Worm (Caenorhabditis elegans): Measurements from ENCODE around the gene C17C3.3.

Gene C17C3.3

ce11 chrII:5557134-5557533 lies 4.4 kb upstream of the C17C3.3 start:
- TF ChIP-seq klf-2 (GFP tag; conservative IDR thresholded peaks at IDR 0.05) (no peak), ref-1 (GFP tag; conservative IDR thresholded peaks at IDR 0.05) (no peak), tab-1 (GFP tag; IDR thresholded peaks at IDR 0.05) (no peak), med-1 (GFP tag; optimal IDR thresholded peaks at IDR 0.05; ENCODE audit: insufficient read depth) (no peak), flt-1 (GFP tag; IDR thresholded peaks at IDR 0.05) (no peak), ztf-29 (GFP tag; IDR thresholded peaks at IDR 0.05) (no peak), T22C8.4 (GFP tag; IDR thresholded peaks at IDR 0.05) (no peak)

ce11 chrII:5565082-5565623 lies 3.6 kb downstream of the C17C3.3 start:
- TF ChIP-seq klf-2 (GFP tag; conservative IDR thresholded peaks at IDR 0.05) = no peak
- TF ChIP-seq ztf-29 (GFP tag; IDR thresholded peaks at IDR 0.05) = no peak
- 0 out of 2 replicates have a peak, but pooled peaks have one; percentile 45 for TF ChIP-seq flt-1 (GFP tag; IDR thresholded peaks at IDR 0.05)
- TF ChIP-seq T22C8.4 (GFP tag; IDR thresholded peaks at IDR 0.05) = no peak
- TF ChIP-seq tab-1 (GFP tag; IDR thresholded peaks at IDR 0.05) = no peak
- TF ChIP-seq ref-1 (GFP tag; conservative IDR thresholded peaks at IDR 0.05) = no peak
- TF ChIP-seq med-1 (GFP tag; optimal IDR thresholded peaks at IDR 0.05; ENCODE audit: insufficient read depth) = no peak
- TF ChIP-seq cog-1 (tag; optimal IDR thresholded peaks at IDR 0.05) = no peak
- TF ChIP-seq ztf-23 (GFP tag; IDR thresholded peaks at IDR 0.05) = no peak

ce11 chrII:5570272-5570671 lies 8.7 kb downstream of the C17C3.3 start, which contains the start of the genes C17C3.1 and C17C3.15:
TSS of gene C17C3.1 (plus strand) at chrII:5570572.
TSS of gene C17C3.15 (plus strand) at chrII:5570654.
- TF ChIP-seq klf-2 (GFP tag; conservative IDR thresholded peaks at IDR 0.05) (no peak), T22C8.4 (GFP tag; IDR thresholded peaks at IDR 0.05) (no peak), ztf-29 (GFP tag; IDR thresholded peaks at IDR 0.05) (no peak), ztf-23 (GFP tag; IDR thresholded peaks at IDR 0.05) (no peak), flt-1 (GFP tag; IDR thresholded peaks at IDR 0.05) (no peak), tab-1 (GFP tag; IDR thresholded peaks at IDR 0.05) (no peak), cog-1 (tag; optimal IDR thresholded peaks at IDR 0.05) (no peak), ref-1 (GFP tag; conservative IDR thresholded peaks at IDR 0.05) (no peak), med-1 (GFP tag; optimal IDR thresholded peaks at IDR 0.05; ENCODE audit: insufficient read depth) (no peak)

DNA sequence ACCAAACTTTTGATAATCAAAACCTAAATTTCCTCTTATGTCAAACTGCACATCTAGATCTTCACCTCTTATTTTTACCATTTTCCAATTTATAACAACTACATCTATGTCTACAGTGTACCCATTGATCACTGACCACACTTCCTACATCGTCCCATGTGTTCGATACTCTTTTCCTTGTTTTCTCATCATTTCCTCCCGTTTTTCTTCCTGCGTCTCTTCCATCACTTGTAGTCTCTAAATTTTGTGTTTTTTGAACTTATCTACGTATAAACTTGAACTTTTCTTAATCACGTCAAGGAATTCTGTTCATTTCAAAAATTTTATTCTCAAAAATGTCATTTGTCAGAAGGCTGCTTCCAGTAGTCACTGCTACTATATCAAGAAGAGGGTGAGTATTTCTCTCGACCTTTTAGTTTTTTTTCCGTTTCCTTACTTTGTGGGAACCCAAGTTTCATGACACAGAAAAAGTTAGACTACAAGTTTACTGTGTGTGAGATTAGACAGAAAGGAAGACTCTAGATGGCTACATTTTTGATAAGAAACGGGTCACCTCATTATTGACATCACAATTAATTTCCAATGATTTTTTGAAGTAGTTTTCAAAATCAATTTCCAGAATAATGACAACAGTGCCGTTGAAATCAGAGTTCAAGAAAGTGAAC lies 10.7 kb downstream of the C17C3.3 start:
- no peak for TF ChIP-seq klf-2 (GFP tag; conservative IDR thresholded peaks at IDR 0.05)
- no peak for TF ChIP-seq ref-1 (GFP tag; conservative IDR thresholded peaks at IDR 0.05)
- no peak for TF ChIP-seq tab-1 (GFP tag; IDR thresholded peaks at IDR 0.05)
- TF ChIP-seq ztf-23 (GFP tag; IDR thresholded peaks at IDR 0.05) = no peak

DNA sequence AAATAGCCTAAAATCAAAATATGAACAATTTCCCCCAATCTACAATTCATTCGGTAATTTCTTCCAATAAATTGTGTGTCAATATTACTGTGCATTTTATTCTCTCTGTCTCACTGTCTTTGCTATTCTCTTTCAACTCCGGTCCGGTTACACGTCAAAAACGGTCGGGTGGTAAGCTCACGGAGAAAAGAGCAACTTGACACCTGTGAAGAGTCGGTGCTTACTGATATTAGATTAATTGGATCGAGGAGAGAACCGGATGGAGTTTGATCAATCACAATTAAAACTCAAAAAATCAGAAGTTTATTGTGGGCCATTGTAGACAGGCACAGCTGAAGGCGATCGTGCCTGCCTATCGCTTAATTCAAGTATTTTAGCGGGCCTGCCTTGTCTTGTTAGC lies 13.4 kb downstream of the C17C3.3 start:
- no peak for TF ChIP-seq tab-1 (GFP tag; IDR thresholded peaks at IDR 0.05)
- TF ChIP-seq flt-1 (GFP tag; IDR thresholded peaks at IDR 0.05) = no peak
- TF ChIP-seq cog-1 (tag; optimal IDR thresholded peaks at IDR 0.05) = no peak
- TF ChIP-seq klf-2 (GFP tag; conservative IDR thresholded peaks at IDR 0.05) = no peak
- no peak for TF ChIP-seq ref-1 (GFP tag; conservative IDR thresholded peaks at IDR 0.05)
- no peak for TF ChIP-seq ztf-29 (GFP tag; IDR thresholded peaks at IDR 0.05)
- TF ChIP-seq T22C8.4 (GFP tag; IDR thresholded peaks at IDR 0.05) = no peak
- no peak for TF ChIP-seq med-1 (GFP tag; optimal IDR thresholded peaks at IDR 0.05; ENCODE audit: insufficient read depth)
- TF ChIP-seq ztf-23 (GFP tag; IDR thresholded peaks at IDR 0.05) = no peak

- TF ChIP-seq ztf-23 (GFP tag; IDR thresholded peaks at IDR 0.05) = peak; percentile 73
- TF ChIP-seq cog-1 (tag; optimal IDR thresholded peaks at IDR 0.05) = no peak
- TF ChIP-seq klf-2 (GFP tag; conservative IDR thresholded peaks at IDR 0.05) = 0 out of 2 replicates have a peak, but pooled peaks have one; percentile 22
- no peak for TF ChIP-seq med-1 (GFP tag; optimal IDR thresholded peaks at IDR 0.05; ENCODE audit: insufficient read depth)
- TF ChIP-seq T22C8.4 (GFP tag; IDR thresholded peaks at IDR 0.05) = peak; percentile 49; the same call in 1 of the 2 replicates
- peak; percentile 78 for TF ChIP-seq tab-1 (GFP tag; IDR thresholded peaks at IDR 0.05)
- TF ChIP-seq ref-1 (GFP tag; conservative IDR thresholded peaks at IDR 0.05) = no peak
- TF ChIP-seq flt-1 (GFP tag; IDR thresholded peaks at IDR 0.05) = peak; percentile 87
- TF ChIP-seq ztf-29 (GFP tag; IDR thresholded peaks at IDR 0.05) = no peak
Measured at ce11 chrII:5577060-5577459, 15.5 kb downstream of the C17C3.3 start.

DNA sequence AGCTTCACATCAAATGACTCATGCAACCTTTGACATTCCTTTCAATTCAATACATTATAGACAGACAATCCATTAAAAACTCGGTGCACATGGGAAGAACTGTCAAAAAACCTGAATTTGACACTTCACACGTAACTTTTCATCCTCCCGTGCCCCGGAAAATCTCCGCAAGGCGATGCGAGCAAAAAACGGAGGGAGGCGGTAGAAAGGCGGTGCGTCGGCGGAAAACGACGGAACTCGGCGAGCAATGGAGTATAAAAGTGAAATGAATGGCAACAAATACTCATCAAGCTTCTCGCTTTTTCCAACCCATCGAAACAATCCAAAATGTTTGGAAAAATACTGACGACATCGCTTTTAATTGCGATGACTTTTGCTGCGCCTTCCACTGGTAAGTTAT lies 16.5 kb downstream of the C17C3.3 start, which contains the start of gene T25E4.1:
T25E4.1 (plus strand) TSS at position 301 of the 400 bp plus-strand sequence.
- TF ChIP-seq ztf-23 (GFP tag; IDR thresholded peaks at IDR 0.05) = no peak
- no peak for TF ChIP-seq tab-1 (GFP tag; IDR thresholded peaks at IDR 0.05)
- no peak for TF ChIP-seq cog-1 (tag; optimal IDR thresholded peaks at IDR 0.05)
- TF ChIP-seq klf-2 (GFP tag; conservative IDR thresholded peaks at IDR 0.05) = no peak
- TF ChIP-seq flt-1 (GFP tag; IDR thresholded peaks at IDR 0.05) = no peak
- no peak for TF ChIP-seq T22C8.4 (GFP tag; IDR thresholded peaks at IDR 0.05)
- TF ChIP-seq med-1 (GFP tag; optimal IDR thresholded peaks at IDR 0.05; ENCODE audit: insufficient read depth) = no peak

DNA sequence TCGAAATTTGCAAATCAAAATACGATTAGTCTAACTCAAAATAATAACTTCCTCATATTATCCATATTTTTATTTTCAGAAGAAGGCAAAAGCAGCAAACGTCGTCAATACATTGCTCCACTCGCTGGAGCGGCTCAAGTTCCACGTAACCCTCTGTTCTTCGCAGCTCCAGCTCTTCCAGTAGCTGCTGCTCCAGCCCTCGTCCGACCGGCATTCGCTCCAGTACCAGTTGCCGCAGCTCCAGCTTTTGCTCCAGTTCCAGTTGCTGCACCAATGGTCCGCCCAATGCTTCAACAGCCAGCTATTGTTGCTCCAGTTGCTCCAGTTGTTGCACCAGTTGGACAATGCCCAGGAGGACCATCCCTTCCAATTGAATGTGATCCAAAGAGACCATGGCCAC lies 17.2 kb downstream of the C17C3.3 start:
- TF ChIP-seq ztf-23 (GFP tag; IDR thresholded peaks at IDR 0.05) (no peak), flt-1 (GFP tag; IDR thresholded peaks at IDR 0.05) (no peak), cog-1 (tag; optimal IDR thresholded peaks at IDR 0.05) (no peak), ztf-29 (GFP tag; IDR thresholded peaks at IDR 0.05) (no peak), med-1 (GFP tag; optimal IDR thresholded peaks at IDR 0.05; ENCODE audit: insufficient read depth) (no peak), tab-1 (GFP tag; IDR thresholded peaks at IDR 0.05) (no peak), ref-1 (GFP tag; conservative IDR thresholded peaks at IDR 0.05) (no peak), klf-2 (GFP tag; conservative IDR thresholded peaks at IDR 0.05) (no peak), T22C8.4 (GFP tag; IDR thresholded peaks at IDR 0.05) (no peak)

- TF ChIP-seq ztf-29 (GFP tag; IDR thresholded peaks at IDR 0.05) (no peak), klf-2 (GFP tag; conservative IDR thresholded peaks at IDR 0.05) (no peak), ztf-23 (GFP tag; IDR thresholded peaks at IDR 0.05) (no peak), ref-1 (GFP tag; conservative IDR thresholded peaks at IDR 0.05) (no peak), med-1 (GFP tag; optimal IDR thresholded peaks at IDR 0.05; ENCODE audit: insufficient read depth) (no peak), T22C8.4 (GFP tag; IDR thresholded peaks at IDR 0.05) (no peak), tab-1 (GFP tag; IDR thresholded peaks at IDR 0.05) (no peak), cog-1 (tag; optimal IDR thresholded peaks at IDR 0.05) (no peak), flt-1 (GFP tag; IDR thresholded peaks at IDR 0.05) (no peak)
Measured at ce11 chrII:5579236-5579635, 17.7 kb downstream of the C17C3.3 start.

Data from whole organism, midembryonic.